Worm (Caenorhabditis elegans) whole organism, late embryonic: Measurements from ENCODE around the gene spe-19.

Experiments used
- C38D4.7 ChIP-seq: fragments of 200-800 bp; sonication (Bioruptor generic); optimal IDR thresholded peaks from 2 replicates; lab custom pipeline; 2018; ENCODE audit warnings: mild to moderate bottlenecking, missing genetic modification characterization, moderate library complexity, missing compliant biosample characterization
- F13H6.1 ChIP-seq: sonication (generic microtip); optimal IDR thresholded peaks from 2 replicates; lab custom pipeline; 2016; ENCODE audit warnings: missing genetic modification characterization, missing compliant biosample characterization
- K09A11.1 ChIP-seq: sonication (generic microtip); optimal IDR thresholded peaks from 2 replicates; lab custom pipeline; 2017; ENCODE audit warnings: antibody characterized with exemption, mild to moderate bottlenecking, missing genetic modification characterization, missing compliant biosample characterization; ENCODE audit not compliant: insufficient read depth
- ama-1 ChIP-seq: fragments of 150-350 bp; optimal IDR thresholded peaks from 2 replicates; lab custom pipeline; 2014
- ceh-14 ChIP-seq: sonication (generic microtip); optimal IDR thresholded peaks from 2 replicates; lab custom pipeline; 2016; ENCODE audit warnings: missing genotype, missing genetic modification characterization, missing compliant biosample characterization
- ceh-19 ChIP-seq: fragments of 200-800 bp; sonication (Bioruptor generic); optimal IDR thresholded peaks from 2 replicates; lab custom pipeline; 2018; ENCODE audit warnings: mild to moderate bottlenecking, missing genetic modification characterization, missing compliant biosample characterization
- ceh-2 ChIP-seq: sonication (generic microtip); optimal IDR thresholded peaks from 2 replicates; lab custom pipeline; 2016; ENCODE audit warnings: missing genotype, missing genetic modification characterization, missing compliant biosample characterization
- ceh-24 ChIP-seq: sonication (generic microtip); optimal IDR thresholded peaks from 2 replicates; lab custom pipeline; 2016; ENCODE audit warnings: mild to moderate bottlenecking, missing genetic modification characterization, missing compliant biosample characterization
- ceh-34 ChIP-seq: sonication (generic microtip); optimal IDR thresholded peaks from 2 replicates; lab custom pipeline; 2016; ENCODE audit warnings: mild to moderate bottlenecking, missing genetic modification characterization, missing compliant biosample characterization
- ceh-45 ChIP-seq: fragments of 200-800 bp; sonication (Bioruptor generic); IDR thresholded peaks from 2 replicates; pipeline ENCODE4 v1.3.6; 2022; ENCODE audit warnings: missing genetic modification reagents, missing genetic modification characterization, missing compliant biosample characterization
- ceh-48 ChIP-seq: sonication (generic microtip); optimal IDR thresholded peaks from 2 replicates; lab custom pipeline; 2016; ENCODE audit warnings: missing genetic modification characterization, inconsistent platforms, missing compliant biosample characterization
- ceh-6 ChIP-seq: fragments of 200-800 bp; sonication (Bioruptor generic); optimal IDR thresholded peaks from 2 replicates; lab custom pipeline; 2018; ENCODE audit warnings: mild to moderate bottlenecking, missing genetic modification characterization, missing compliant biosample characterization
- ceh-9 ChIP-seq: sonication (generic microtip); optimal IDR thresholded peaks from 2 replicates; lab custom pipeline; 2016; ENCODE audit warnings: mild to moderate bottlenecking, missing genetic modification characterization, inconsistent platforms, missing compliant biosample characterization
- che-1 ChIP-seq: sonication (generic microtip); optimal IDR thresholded peaks from 2 replicates; lab custom pipeline; 2016; ENCODE audit warnings: mild to moderate bottlenecking, missing genetic modification characterization, missing compliant biosample characterization
- dve-1 ChIP-seq: sonication (generic microtip); optimal IDR thresholded peaks from 2 replicates; lab custom pipeline; 2017; ENCODE audit warnings: antibody characterized with exemption, mild to moderate bottlenecking, missing genetic modification characterization, missing compliant biosample characterization
- elt-2 ChIP-seq: sonication (generic microtip); optimal IDR thresholded peaks from 2 replicates; lab custom pipeline; 2016; ENCODE audit warnings: missing genetic modification reagents, missing genetic modification characterization, missing compliant biosample characterization
- fax-1 ChIP-seq: sonication (generic microtip); optimal IDR thresholded peaks from 2 replicates; lab custom pipeline; 2016; ENCODE audit warnings: missing genotype, missing genetic modification characterization, missing compliant biosample characterization
- fkh-6 ChIP-seq: sonication (generic microtip); optimal IDR thresholded peaks from 2 replicates; lab custom pipeline; 2016; ENCODE audit warnings: missing genetic modification characterization, missing compliant biosample characterization
- gmeb-2 ChIP-seq: sonication (generic microtip); optimal IDR thresholded peaks from 2 replicates; lab custom pipeline; 2016; ENCODE audit warnings: missing genetic modification characterization, inconsistent platforms, missing compliant biosample characterization
- hlh-13 ChIP-seq: fragments of 200-800 bp; sonication (Bioruptor generic); optimal IDR thresholded peaks from 2 replicates; lab custom pipeline; 2018; ENCODE audit warnings: mild to moderate bottlenecking, missing genetic modification characterization, missing compliant biosample characterization
- hlh-30 ChIP-seq: sonication (generic microtip); optimal IDR thresholded peaks from 2 replicates; lab custom pipeline; 2017; ENCODE audit warnings: antibody characterized with exemption, missing genetic modification characterization, missing compliant biosample characterization; ENCODE audit not compliant: insufficient read depth
- hlh-6 ChIP-seq: sonication (generic microtip); optimal IDR thresholded peaks from 2 replicates; lab custom pipeline; 2016; ENCODE audit warnings: missing genotype, missing genetic modification characterization, missing compliant biosample characterization
- madf-2 ChIP-seq: sonication (generic microtip); optimal IDR thresholded peaks from 2 replicates; lab custom pipeline; 2017; ENCODE audit warnings: missing genetic modification characterization, missing compliant biosample characterization
- nfya-1 ChIP-seq: sonication (generic microtip); optimal IDR thresholded peaks from 2 replicates; lab custom pipeline; 2017; ENCODE audit warnings: missing genetic modification characterization, mild to moderate bottlenecking, missing compliant biosample characterization, antibody characterized with exemption, moderate library complexity
- nhr-11 ChIP-seq: fragments of 150-350 bp; optimal IDR thresholded peaks from 2 replicates; lab custom pipeline; 2014; ENCODE audit warnings: missing biosample characterization, missing genetic modification characterization
- nhr-232 ChIP-seq: sonication (generic microtip); optimal IDR thresholded peaks from 2 replicates; lab custom pipeline; 2016; ENCODE audit warnings: missing genetic modification characterization, missing compliant biosample characterization
- npax-4 ChIP-seq: sonication (generic microtip); optimal IDR thresholded peaks from 2 replicates; lab custom pipeline; 2016; ENCODE audit warnings: missing genetic modification characterization, missing compliant biosample characterization
- pag-3 ChIP-seq: sonication (generic microtip); optimal IDR thresholded peaks from 2 replicates; lab custom pipeline; 2016; ENCODE audit warnings: missing compliant biosample characterization, missing genetic modification characterization, borderline replicate concordance
- pat-9 ChIP-seq: fragments of 200-800 bp; sonication (Bioruptor generic); optimal IDR thresholded peaks from 2 replicates; lab custom pipeline; 2018; ENCODE audit warnings: mild to moderate bottlenecking, missing genetic modification characterization, moderate library complexity, missing compliant biosample characterization
- pax-1 ChIP-seq: fragments of 150-350 bp; optimal IDR thresholded peaks from 2 replicates; lab custom pipeline; 2014; ENCODE audit warnings: missing biosample characterization, missing genetic modification characterization
- pros-1 ChIP-seq: fragments of 150-350 bp; optimal IDR thresholded peaks from 2 replicates; lab custom pipeline; 2014; ENCODE audit warnings: missing biosample characterization, missing genetic modification reagents, missing genetic modification characterization
- ref-2 ChIP-seq: sonication (generic microtip); optimal IDR thresholded peaks from 2 replicates; lab custom pipeline; 2016; ENCODE audit warnings: missing genetic modification characterization, missing compliant biosample characterization
- rnt-1 ChIP-seq: sonication (generic microtip); optimal IDR thresholded peaks from 2 replicates; lab custom pipeline; 2016; ENCODE audit warnings: missing genetic modification characterization, missing compliant biosample characterization
- tbx-2 ChIP-seq: sonication (generic microtip); optimal IDR thresholded peaks from 2 replicates; lab custom pipeline; 2016; ENCODE audit warnings: missing genetic modification characterization, missing compliant biosample characterization
- tbx-7 ChIP-seq: sonication (generic microtip); optimal IDR thresholded peaks from 2 replicates; lab custom pipeline; 2016; ENCODE audit warnings: missing genotype, missing genetic modification characterization, missing compliant biosample characterization
- ttx-3 ChIP-seq: sonication (generic microtip); optimal IDR thresholded peaks from 2 replicates; lab custom pipeline; 2016; ENCODE audit warnings: missing genetic modification reagents, missing genetic modification characterization, missing compliant biosample characterization
- unc-42 ChIP-seq: sonication (generic microtip); optimal IDR thresholded peaks from 2 replicates; lab custom pipeline; 2016; ENCODE audit warnings: missing genotype, missing genetic modification characterization, missing compliant biosample characterization
- unc-55 ChIP-seq: sonication (generic microtip); optimal IDR thresholded peaks from 2 replicates; lab custom pipeline; 2017; ENCODE audit warnings: missing biosample characterization, missing genetic modification reagents, missing genetic modification characterization
- zip-5 ChIP-seq: sonication (generic microtip); optimal IDR thresholded peaks from 2 replicates; lab custom pipeline; 2016; ENCODE audit warnings: missing genetic modification characterization, missing compliant biosample characterization

Gene spe-19

ce11 chrV:20090698-20091313, 43.6 kb upstream of the spe-19 start, which contains the start of the genes dcs-1 and sec-23 (continued):
- TF ChIP-seq npax-4 (tag; lab: Kevin White, UChicago) (no peak), fkh-6 (no peak), ceh-48 (tag; lab: Kevin White, UChicago) (no peak), ceh-14 (tag; lab: Kevin White, UChicago) (no peak)

ce11 chrV:20087635-20088034, 40.4 kb upstream of the spe-19 start, which contains the start of gene fre-1:
Gene fre-1, minus strand, starts transcription at chrV:20087735.
- no peak for TF ChIP-seq dve-1
- TF ChIP-seq unc-55 (GFP tag; lab: Kevin White, UChicago), result no peak
- no peak for TF ChIP-seq madf-2 (tag; lab: Kevin White, UChicago)
- no peak for TF ChIP-seq ceh-6 (GFP tag; lab: Kevin White, UChicago)
- TF ChIP-seq gmeb-2, result no peak
- TF ChIP-seq nfya-1 (tag; lab: Kevin White, UChicago), result no peak
- TF ChIP-seq unc-42, result no peak
- TF ChIP-seq ceh-9, result no peak
- TF ChIP-seq zip-5 (tag; lab: Kevin White, UChicago), result no peak
- no peak for TF ChIP-seq hlh-6 (tag; lab: Kevin White, UChicago)
- TF ChIP-seq hlh-13, result no peak
- no peak for TF ChIP-seq fax-1 (tag; lab: Kevin White, UChicago)
- TF ChIP-seq C38D4.7, result no peak
- no peak for TF ChIP-seq ceh-19 (GFP tag; lab: Kevin White, UChicago)
- TF ChIP-seq ceh-24 (tag; lab: Kevin White, UChicago), result no peak

ce11 chrV:20074345-20074744, 27.1 kb upstream of the spe-19 start:
- TF ChIP-seq elt-2 (peak; percentile 68), ama-1 (lab: Kevin White, UChicago) (no peak)

ce11 chrV:20068389-20068788, 21.2 kb upstream of the spe-19 start:
- TF ChIP-seq ceh-45 (no peak), che-1 (tag; lab: Kevin White, UChicago) (no peak), ceh-34 (tag; lab: Kevin White, UChicago) (no peak), ceh-2 (tag; lab: Kevin White, UChicago) (no peak), pag-3 (tag; lab: Kevin White, UChicago) (no peak), ttx-3 (tag; lab: Kevin White, UChicago) (no peak), K09A11.1 (tag; lab: Kevin White, UChicago) (no peak), nfya-1 (tag; lab: Kevin White, UChicago) (peak; percentile 17), pax-1 (tag; lab: Kevin White, UChicago) (peak; percentile 81), F13H6.1 (tag; lab: Kevin White, UChicago) (no peak), ceh-14 (tag; lab: Kevin White, UChicago) (no peak), hlh-30 (tag; lab: Kevin White, UChicago) (no peak), pat-9 (tag; lab: Kevin White, UChicago) (no peak), ceh-24 (tag; lab: Kevin White, UChicago) (no peak)
- TF ChIP-seq, all 69 proteins: peak for 2

ce11 chrV:20067075-20067474, 19.9 kb upstream of the spe-19 start:
- TF ChIP-seq ceh-34 (tag; lab: Kevin White, UChicago) (no peak), tbx-7 (tag; lab: Kevin White, UChicago) (no peak), rnt-1 (tag; lab: Kevin White, UChicago) (no peak), npax-4 (tag; lab: Kevin White, UChicago) (no peak), ref-2 (tag; lab: Kevin White, UChicago) (no peak), unc-42 (no peak), ceh-24 (tag; lab: Kevin White, UChicago) (no peak), pros-1 (tag; lab: Kevin White, UChicago) (no peak), nhr-232 (no peak), nhr-11 (tag; lab: Kevin White, UChicago) (no peak), ama-1 (lab: Kevin White, UChicago) (no peak), nfya-1 (tag; lab: Kevin White, UChicago) (no peak), C38D4.7 (no peak), tbx-2 (tag; lab: Kevin White, UChicago) (no peak)
